Fruit fly (Drosophila melanogaster): Measurements from ENCODE around the gene CG32756.
A peak's percentile ranks its signal among the peaks of the same experiment; 100 is the strongest.

DNA sequence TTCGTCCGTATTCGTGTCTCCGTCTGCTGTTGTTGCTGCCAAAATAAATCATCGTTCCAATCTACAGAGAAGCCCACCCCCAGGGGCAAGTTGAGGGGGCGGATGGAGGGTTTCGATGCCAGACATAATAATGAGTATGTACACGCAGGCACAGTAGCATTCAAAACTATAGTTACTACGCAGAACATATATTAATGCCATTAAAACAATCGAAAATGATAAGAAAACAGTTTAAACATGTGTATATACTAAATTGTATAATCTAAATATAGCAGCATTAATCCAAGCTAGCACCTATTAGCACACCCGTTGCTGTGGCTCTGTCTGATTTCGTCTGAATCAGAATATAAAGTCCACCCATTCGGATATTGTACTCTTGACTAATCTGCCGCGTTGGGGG is 35.4 kb downstream of the CG32756 start:
- peak; percentile 77 for TF ChIP-seq acj6 (GFP tag; optimal IDR thresholded peaks at IDR 0.05)
- peak; percentile 81 for TF ChIP-seq CG6854 (GFP tag; optimal IDR thresholded peaks at IDR 0.05)
- peak; percentile 79 for TF ChIP-seq net (GFP tag; optimal IDR thresholded peaks at IDR 0.05)
- TF ChIP-seq CG7368 (GFP tag; optimal IDR thresholded peaks at IDR 0.05) = peak; percentile 75
- TF ChIP-seq CG6792 (GFP tag; optimal IDR thresholded peaks at IDR 0.05) = peak; percentile 86
- TF ChIP-seq pdm3 (GFP tag; optimal IDR thresholded peaks at IDR 0.05) = peak; percentile 79
- TF ChIP-seq lz (GFP tag; optimal IDR thresholded peaks at IDR 0.05) = peak; percentile 88
- peak; percentile 84 for TF ChIP-seq Hr39 (GFP tag; optimal IDR thresholded peaks at IDR 0.05)
- peak; percentile 88 for TF ChIP-seq esn (GFP tag; optimal IDR thresholded peaks at IDR 0.05)
- peak; percentile 82 for TF ChIP-seq CG3919 (GFP tag; optimal IDR thresholded peaks at IDR 0.05)
- peak; percentile 72 for TF ChIP-seq CG11294 (GFP tag; IDR thresholded peaks at IDR 0.05)

Measured in whole organism, prepupa.